Fruit fly (Drosophila melanogaster) whole organism, prepupa: ENCODE results near the gene CG2926.

Source experiments
- Blimp-1 ChIP-seq: fragments of 200-800 bp; sonication (Bioruptor generic); optimal IDR thresholded peaks from 3 replicates; lab custom pipeline; 2017; ENCODE audit warnings: missing biosample characterization, missing genetic modification characterization, mild to moderate bottlenecking, moderate library complexity, missing genetic modification reagents
- CG10631 ChIP-seq: fragments of 200-800 bp; sonication (Bioruptor generic); optimal IDR thresholded peaks from 2 replicates; lab custom pipeline; 2016; ENCODE audit warnings: missing biosample characterization, missing genetic modification characterization
- CG10669 ChIP-seq: fragments of 200-800 bp; sonication (Bioruptor generic); optimal IDR thresholded peaks from 3 replicates; lab custom pipeline; 2018; ENCODE audit warnings: missing biosample characterization, mild to moderate bottlenecking, missing genetic modification characterization, moderate library complexity
- CG11294 ChIP-seq: fragments of 200-800 bp; sonication (Bioruptor generic); IDR thresholded peaks from 2 replicates; pipeline ENCODE4 v1.3.6; 2022; ENCODE audit warnings: missing biosample characterization, missing genetic modification characterization
- CG11762 ChIP-seq: fragments of 200-800 bp; sonication (Bioruptor generic); optimal IDR thresholded peaks from 3 replicates; lab custom pipeline; 2016; ENCODE audit warnings: missing biosample characterization, missing genetic modification characterization; ENCODE audit not compliant: insufficient read depth
- CG15336 ChIP-seq: fragments of 200-800 bp; sonication (Bioruptor generic); IDR thresholded peaks from 2 replicates; pipeline ENCODE4 v1.3.6; 2022; ENCODE audit warnings: missing biosample characterization, missing genetic modification characterization
- CG1621 ChIP-seq: fragments of 200-800 bp; sonication (Bioruptor generic); optimal IDR thresholded peaks from 3 replicates; lab custom pipeline; 2018; ENCODE audit warnings: missing biosample characterization, mild to moderate bottlenecking, missing genetic modification characterization
- CG16779 ChIP-seq: fragments of 200-800 bp; sonication (Bioruptor generic); optimal IDR thresholded peaks from 3 replicates; lab custom pipeline; 2017; ENCODE audit warnings: missing biosample characterization, mild to moderate bottlenecking, missing genetic modification characterization
- CG3032 ChIP-seq: fragments of 200-800 bp; optimal IDR thresholded peaks from 2 replicates; lab custom pipeline; 2019; ENCODE audit warnings: missing biosample characterization, mild to moderate bottlenecking, missing genetic modification characterization, moderate library complexity
- CG34406 ChIP-seq: fragments of 200-800 bp; sonication (Bioruptor generic); optimal IDR thresholded peaks from 3 replicates; lab custom pipeline; 2016; ENCODE audit warnings: missing biosample characterization, missing genetic modification characterization
- CG3919 ChIP-seq: fragments of 200-800 bp; sonication (Bioruptor generic); optimal IDR thresholded peaks from 3 replicates; lab custom pipeline; 2016; ENCODE audit warnings: missing biosample characterization, missing genetic modification characterization
- CG4318 ChIP-seq: fragments of 200-800 bp; sonication (Bioruptor generic); optimal IDR thresholded peaks from 3 replicates; lab custom pipeline; 2017; ENCODE audit warnings: missing biosample characterization, mild to moderate bottlenecking, missing genetic modification characterization
- CG6163 ChIP-seq: fragments of 200-800 bp; sonication (Bioruptor generic); IDR thresholded peaks from 3 replicates; pipeline ENCODE4 v1.3.6; 2022; ENCODE audit warnings: missing biosample characterization, missing genetic modification characterization
- CG6854 ChIP-seq: fragments of 200-800 bp; sonication (Bioruptor generic); optimal IDR thresholded peaks from 2 replicates; lab custom pipeline; 2017; ENCODE audit warnings: missing biosample characterization, mild to moderate bottlenecking, missing genetic modification characterization
- CG7368 ChIP-seq: fragments of 200-800 bp; sonication (Bioruptor generic); optimal IDR thresholded peaks from 3 replicates; lab custom pipeline; 2016; ENCODE audit warnings: missing biosample characterization, missing genetic modification characterization
- CG8319 ChIP-seq: fragments of 200-800 bp; sonication (Bioruptor generic); optimal IDR thresholded peaks from 3 replicates; lab custom pipeline; 2016; ENCODE audit warnings: missing biosample characterization, missing genetic modification characterization
- CG8632 ChIP-seq: fragments of 200-800 bp; sonication (Bioruptor generic); optimal IDR thresholded peaks from 3 replicates; lab custom pipeline; 2016; ENCODE audit warnings: missing biosample characterization, missing genetic modification characterization
- CG9139 ChIP-seq: fragments of 200-800 bp; sonication (Bioruptor generic); optimal IDR thresholded peaks from 3 replicates; lab custom pipeline; 2017; ENCODE audit warnings: missing biosample characterization, mild to moderate bottlenecking, missing genetic modification characterization
- Eip75B ChIP-seq: fragments of 200-800 bp; sonication (Bioruptor generic); optimal IDR thresholded peaks from 3 replicates; lab custom pipeline; 2016; ENCODE audit warnings: missing biosample characterization, missing genetic modification characterization
- Eip78C ChIP-seq: fragments of 200-800 bp; sonication (Bioruptor generic); peaks from one replicate; lab custom pipeline; 2016; ENCODE audit warnings: missing biosample characterization, missing genetic modification characterization
- Eip93F ChIP-seq: fragments of 200-800 bp; sonication (Bioruptor generic); optimal IDR thresholded peaks from 2 replicates; lab custom pipeline; 2016; ENCODE audit warnings: missing biosample characterization, mild to moderate bottlenecking, missing genetic modification characterization
- Ets96B ChIP-seq: fragments of 200-800 bp; optimal IDR thresholded peaks from 2 replicates; lab custom pipeline; 2019; ENCODE audit warnings: missing biosample characterization, mild to moderate bottlenecking, missing genetic modification characterization, moderate library complexity
- Gug ChIP-seq: fragments of 200-800 bp; sonication (Bioruptor generic); IDR thresholded peaks from 2 replicates; pipeline ENCODE4 v1.3.6; 2022; ENCODE audit warnings: missing biosample characterization, missing genetic modification characterization
- Hr38 ChIP-seq: sonication (Bioruptor generic); optimal IDR thresholded peaks from 2 replicates; lab custom pipeline; 2016; ENCODE audit warnings: missing biosample characterization, missing genetic modification characterization
- Hr39 ChIP-seq: fragments of 200-800 bp; sonication (Bioruptor generic); optimal IDR thresholded peaks from 2 replicates; lab custom pipeline; 2016; ENCODE audit warnings: missing biosample characterization, missing genetic modification characterization
- Lpt ChIP-seq: fragments of 200-800 bp; sonication (Bioruptor generic); optimal IDR thresholded peaks from 3 replicates; lab custom pipeline; 2016; ENCODE audit warnings: missing biosample characterization, missing genetic modification characterization
- Met ChIP-seq: fragments of 200-800 bp; sonication (Bioruptor generic); optimal IDR thresholded peaks from 3 replicates; lab custom pipeline; 2016; ENCODE audit warnings: missing biosample characterization, missing genetic modification characterization
- OdsH ChIP-seq: fragments of 200-800 bp; sonication (Bioruptor generic); optimal IDR thresholded peaks from 3 replicates; lab custom pipeline; 2016; ENCODE audit warnings: missing biosample characterization, missing genetic modification characterization
- Smox ChIP-seq: fragments of 200-800 bp; sonication (Bioruptor generic); optimal IDR thresholded peaks from 3 replicates; lab custom pipeline; 2016; ENCODE audit warnings: missing biosample characterization, missing genetic modification characterization
- Sox102F ChIP-seq: fragments of 200-800 bp; sonication (Bioruptor generic); optimal IDR thresholded peaks from 2 replicates; lab custom pipeline; 2016; ENCODE audit warnings: missing biosample characterization, mild to moderate bottlenecking, missing genetic modification characterization
- Sox14 ChIP-seq: fragments of 200-800 bp; sonication (Bioruptor generic); optimal IDR thresholded peaks from 3 replicates; lab custom pipeline; 2016; ENCODE audit warnings: missing biosample characterization, missing genetic modification characterization
- Sox15 ChIP-seq: fragments of 200-800 bp; sonication (Bioruptor generic); optimal IDR thresholded peaks from 3 replicates; lab custom pipeline; 2016; ENCODE audit warnings: missing biosample characterization, missing genetic modification characterization
- achi ChIP-seq: fragments of 200-800 bp; sonication (Bioruptor generic); optimal IDR thresholded peaks from 3 replicates; lab custom pipeline; 2016; ENCODE audit warnings: missing biosample characterization, missing genetic modification characterization
- acj6 ChIP-seq: fragments of 200-800 bp; sonication (Bioruptor generic); optimal IDR thresholded peaks from 3 replicates; lab custom pipeline; 2016; ENCODE audit warnings: missing biosample characterization, missing genetic modification characterization
- cyc ChIP-seq: fragments of 200-800 bp; sonication (Bioruptor generic); optimal IDR thresholded peaks from 3 replicates; lab custom pipeline; 2016; ENCODE audit warnings: missing biosample characterization, missing genetic modification characterization
- dac ChIP-seq: fragments of 200-800 bp; sonication (Bioruptor generic); optimal IDR thresholded peaks from 2 replicates; lab custom pipeline; 2017; ENCODE audit warnings: missing biosample characterization, mild to moderate bottlenecking, missing genetic modification characterization
- dsx ChIP-seq: fragments of 200-800 bp; optimal IDR thresholded peaks from 3 replicates; lab custom pipeline; 2019; ENCODE audit warnings: missing biosample characterization, mild to moderate bottlenecking, missing genetic modification characterization, moderate library complexity; ENCODE audit not compliant: poor library complexity, severe bottlenecking
- eg ChIP-seq: fragments of 200-800 bp; sonication (Bioruptor generic); IDR thresholded peaks from 3 replicates; pipeline ENCODE4 v1.3.6; 2022; ENCODE audit warnings: missing biosample characterization, missing genetic modification characterization
- esn ChIP-seq: fragments of 200-800 bp; sonication (Bioruptor generic); optimal IDR thresholded peaks from 2 replicates; lab custom pipeline; 2016; ENCODE audit warnings: missing biosample characterization, mild to moderate bottlenecking, missing genetic modification characterization, moderate library complexity
- fd59A ChIP-seq: fragments of 200-800 bp; sonication (Bioruptor generic); optimal IDR thresholded peaks from 2 replicates; lab custom pipeline; 2017; ENCODE audit warnings: missing biosample characterization, mild to moderate bottlenecking, missing genetic modification characterization, missing genetic modification reagents
- fd85E ChIP-seq: fragments of 200-800 bp; sonication (Bioruptor generic); optimal IDR thresholded peaks from 3 replicates; lab custom pipeline; 2016; ENCODE audit warnings: missing biosample characterization, missing genetic modification characterization
- lz ChIP-seq: fragments of 200-800 bp; sonication (Bioruptor generic); optimal IDR thresholded peaks from 3 replicates; lab custom pipeline; 2016; ENCODE audit warnings: missing biosample characterization, missing genetic modification characterization
- salr ChIP-seq, 2 experiments: fragments of 200-800 bp; sonication (Bioruptor generic); optimal IDR thresholded peaks; 3 replicates each; lab custom pipeline; 2016 to 2018; ENCODE audit warnings: missing biosample characterization in 2 of 2, missing genetic modification characterization in 2 of 2, mild to moderate bottlenecking in 1 of 2
- spab ChIP-seq: fragments of 200-800 bp; sonication (Bioruptor generic); optimal IDR thresholded peaks from 2 replicates; lab custom pipeline; 2017; ENCODE audit warnings: missing biosample characterization, mild to moderate bottlenecking, missing genetic modification characterization, missing genetic modification reagents
- ss ChIP-seq, 2 experiments: fragments of 200-800 bp; sonication (Bioruptor generic); optimal IDR thresholded peaks; 2 replicates in 1 of 2; 3 replicates in 1 of 2; lab custom pipeline; 2017 to 2018; ENCODE audit warnings: mild to moderate bottlenecking in 2 of 2, missing biosample characterization in 2 of 2, missing genetic modification characterization in 2 of 2, moderate library complexity in 1 of 2
- svp ChIP-seq: fragments of 200-800 bp; sonication (Bioruptor generic); peaks from one replicate; lab custom pipeline; 2016; ENCODE audit warnings: missing biosample characterization, missing genetic modification characterization
- topi ChIP-seq: fragments of 200-800 bp; sonication (Bioruptor generic); optimal IDR thresholded peaks from 3 replicates; lab custom pipeline; 2016; ENCODE audit warnings: missing biosample characterization, missing genetic modification characterization
- vri ChIP-seq: fragments of 200-800 bp; sonication (Bioruptor generic); optimal IDR thresholded peaks from 3 replicates; lab custom pipeline; 2016; ENCODE audit warnings: missing biosample characterization, mild to moderate bottlenecking, missing genetic modification characterization

Gene CG2926

dm6 chr3R:5610656-5611055 lies 22.5 kb upstream of the CG2926 start:
- TF ChIP-seq CG9139 (GFP tag; lab: Kevin White, UChicago) (no peak), CG6854 (GFP tag; lab: Kevin White, UChicago) (no peak), CG7368 (GFP tag; lab: Kevin White, UChicago) (no peak), acj6 (GFP tag; lab: Kevin White, UChicago) (no peak), achi (no peak), vri (GFP tag; lab: Kevin White, UChicago) (peak; percentile 11), CG3032 (tag; lab: Kevin White, UChicago) (no peak)

DNA sequence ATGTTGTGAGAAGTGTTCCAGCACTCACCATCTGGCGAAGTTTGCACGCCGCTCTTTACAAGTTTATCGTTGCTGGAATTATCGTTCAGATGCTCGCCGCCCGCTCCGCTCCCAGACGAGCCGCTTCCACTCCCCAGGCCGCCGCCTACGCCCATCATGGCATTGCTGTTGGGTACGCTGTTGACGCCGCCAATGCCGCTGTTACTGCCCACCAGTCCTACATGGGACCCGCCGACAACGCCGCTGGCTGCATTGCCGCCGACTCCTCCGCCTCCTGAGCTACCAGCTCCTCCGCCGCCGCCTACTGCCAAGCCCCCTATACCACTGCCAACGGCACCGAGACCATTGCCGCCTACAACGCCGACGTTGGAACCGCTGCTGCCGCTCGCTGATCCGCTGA lies 20.2 kb upstream of the CG2926 start:
- TF ChIP-seq Eip78C (GFP tag; lab: Kevin White, UChicago) (no peak), Sox15 (no peak), CG15336 (GFP tag; lab: Robert Waterston, UW) (no peak), esn (GFP tag; lab: Kevin White, UChicago) (no peak), eg (GFP tag; lab: Robert Waterston, UW) (no peak), CG11762 (no peak)

- TF ChIP-seq spab (GFP tag; lab: Kevin White, UChicago) (no peak), cyc (GFP tag; lab: Kevin White, UChicago) (peak; percentile 47), Hr38 (GFP tag; lab: Kevin White, UChicago) (no peak), Ets96B (tag; lab: Kevin White, UChicago) (peak; percentile 23), vri (GFP tag; lab: Kevin White, UChicago) (peak; percentile 41), Smox (GFP tag; lab: Kevin White, UChicago) (no peak), fd59A (GFP tag; lab: Kevin White, UChicago) (no peak), CG16779 (no peak), Sox102F (GFP tag; lab: Kevin White, UChicago) (no peak), lz (GFP tag; lab: Kevin White, UChicago) (peak; percentile 62), Lpt (GFP tag; lab: Kevin White, UChicago) (peak; percentile 37), topi (GFP tag; lab: Kevin White, UChicago) (peak; percentile 43), CG4318 (GFP tag; lab: Kevin White, UChicago) (no peak), Sox14 (GFP tag; lab: Kevin White, UChicago) (peak; percentile 64), CG8632 (GFP tag; lab: Kevin White, UChicago) (peak; percentile 27), Eip78C (GFP tag; lab: Kevin White, UChicago) (peak; percentile 90), CG11294 (GFP tag; lab: Robert Waterston, UW) (peak; percentile 16; the same call in 1 of the 2 replicates), dac (GFP tag; lab: Kevin White, UChicago) (peak; percentile 26), svp (GFP tag; lab: Kevin White, UChicago) (no peak), CG11762 (no peak), CG6163 (peak; percentile 70), ss (GFP tag; optimal IDR thresholded peaks at IDR 0.05; lab: Kevin White, UChicago) (no peak), CG3919 (no peak), dsx (GFP tag; lab: Kevin White, UChicago) (peak; percentile 74), CG8319 (GFP tag; lab: Kevin White, UChicago) (no peak), Met (GFP tag; lab: Kevin White, UChicago) (no peak), Blimp-1 (GFP tag; lab: Kevin White, UChicago) (no peak), CG10631 (GFP tag; lab: Kevin White, UChicago) (no peak), Eip75B (peak; percentile 60), Gug (peak; percentile 54; the same call in 1 of the 2 replicates), CG1621 (tag; lab: Kevin White, UChicago) (peak; percentile 33), achi (no peak), salr (GFP tag; optimal IDR thresholded peaks at IDR 0.05; lab: Kevin White, UChicago) (peak in 1 of 2 experiments; percentile 9), Hr39 (peak; percentile 64), CG15336 (GFP tag; lab: Robert Waterston, UW) (peak; percentile 44), OdsH (GFP tag; lab: Kevin White, UChicago) (no peak), fd85E (GFP tag; lab: Kevin White, UChicago) (no peak), CG7368 (GFP tag; lab: Kevin White, UChicago) (no peak), CG10669 (no peak), CG34406 (no peak), Eip93F (GFP tag; lab: Kevin White, UChicago) (peak; percentile 70), acj6 (GFP tag; lab: Kevin White, UChicago) (peak; percentile 39), eg (GFP tag; lab: Robert Waterston, UW) (peak; percentile 76)
These were observed 18.3 kb upstream of the CG2926 start, which contains the start of gene asl for dm6 chr3R:5606477-5606876. asl (minus strand) TSS chr3R:5606543.
